Worm (Caenorhabditis elegans) whole organism, L2 larva: ENCODE measurements around the gene lron-2.

ENCODE experiments used
- blmp-1 ChIP-seq: sonication (generic microtip); optimal IDR thresholded peaks from 2 replicates; lab custom pipeline; 2017; ENCODE audit warnings: missing genetic modification characterization, mild to moderate bottlenecking, missing compliant biosample characterization, antibody characterized with exemption, moderate library complexity; ENCODE audit not compliant: insufficient read depth
- ceh-82 ChIP-seq: fragments of 150-350 bp; optimal IDR thresholded peaks from 2 replicates; lab custom pipeline; 2014; ENCODE audit warnings: missing biosample characterization, missing genetic modification characterization
- dmd-4 ChIP-seq: sonication (generic microtip); optimal IDR thresholded peaks from 2 replicates; lab custom pipeline; 2017; ENCODE audit warnings: missing biosample characterization, missing genetic modification characterization
- lsy-2 ChIP-seq, 2 experiments: fragments of 150-350 bp in 1 of 2; sonication (generic microtip) in 1 of 2; optimal IDR thresholded peaks; 2 replicates each; lab custom pipeline; 2014 to 2017; ENCODE audit warnings: missing biosample characterization in 2 of 2, missing genetic modification characterization in 2 of 2
- mbf-1 ChIP-seq: sonication (generic microtip); optimal IDR thresholded peaks from 2 replicates; lab custom pipeline; 2017; ENCODE audit warnings: missing biosample characterization, missing genetic modification characterization
- nhr-129 ChIP-seq: fragments of 150-350 bp; optimal IDR thresholded peaks from 2 replicates; lab custom pipeline; 2014; ENCODE audit warnings: missing biosample characterization, missing genetic modification characterization
- nhr-237 ChIP-seq: fragments of 150-350 bp; optimal IDR thresholded peaks from 2 replicates; lab custom pipeline; 2014; ENCODE audit warnings: missing biosample characterization, missing genetic modification characterization
- nhr-77 ChIP-seq: fragments of 150-350 bp; optimal IDR thresholded peaks from 2 replicates; lab custom pipeline; 2014; ENCODE audit warnings: missing biosample characterization, missing genetic modification characterization
- snpc-4 ChIP-seq: fragments of 150-350 bp; optimal IDR thresholded peaks from 2 replicates; lab custom pipeline; 2014; ENCODE audit warnings: missing biosample characterization, missing genetic modification characterization
- unc-55 ChIP-seq: fragments of 150-350 bp; sonication (generic microtip); optimal IDR thresholded peaks from 3 replicates; lab custom pipeline; 2014; ENCODE audit warnings: missing biosample characterization, missing genetic modification reagents, missing genetic modification characterization
- unc-62 ChIP-seq: fragments of 150-350 bp; optimal IDR thresholded peaks from 2 replicates; lab custom pipeline; 2014; ENCODE audit warnings: missing biosample characterization, missing genetic modification reagents, missing genetic modification characterization
- zag-1 ChIP-seq: fragments of 150-350 bp; optimal IDR thresholded peaks from 2 replicates; lab custom pipeline; 2014; ENCODE audit warnings: missing biosample characterization, missing genetic modification characterization
- ztf-1 ChIP-seq: fragments of 200-800 bp; sonication (Bioruptor generic); conservative IDR thresholded peaks from 2 replicates; pipeline ENCODE4 v1.3.6; 2022; ENCODE audit warnings: missing genetic modification characterization, missing compliant biosample characterization
- ztf-11 ChIP-seq: sonication (generic microtip); optimal IDR thresholded peaks from 2 replicates; lab custom pipeline; 2017; ENCODE audit warnings: missing biosample characterization, missing genetic modification characterization

ce11 chrV:9332611-9333315 lies 45.4 kb upstream of the lron-2 start:
- no peak for TF ChIP-seq zag-1 (tag; lab: Kevin White, UChicago)
- no peak for TF ChIP-seq blmp-1 (tag; lab: Kevin White, UChicago)
- no peak for TF ChIP-seq unc-55 (GFP tag; lab: Kevin White, UChicago)
- no peak for TF ChIP-seq lsy-2 (tag; optimal IDR thresholded peaks at IDR 0.05; lab: Kevin White, UChicago)
- TF ChIP-seq nhr-237 (tag; lab: Kevin White, UChicago): no peak
- no peak for TF ChIP-seq ztf-11 (tag; lab: Kevin White, UChicago)
- no peak for TF ChIP-seq ceh-82
- no peak for TF ChIP-seq snpc-4 (tag; lab: Kevin White, UChicago)
- TF ChIP-seq mbf-1 (tag; lab: Kevin White, UChicago): no peak
- no peak for TF ChIP-seq nhr-77 (tag; lab: Kevin White, UChicago)
- no peak for TF ChIP-seq dmd-4
- TF ChIP-seq nhr-129 (tag; lab: Kevin White, UChicago): peak; percentile 7
- TF ChIP-seq ztf-1 (GFP tag; lab: Robert Waterston, UW): no peak
- no peak for TF ChIP-seq unc-62 (GFP tag; lab: Kevin White, UChicago)
